Fruit fly (Drosophila melanogaster) whole organism, embryonic: ENCODE measurements around the gene Mpcp2.
A peak's percentile ranks its signal among the peaks of the same experiment; 100 is the strongest.

ENCODE experiments used
- CG11456 ChIP-seq: fragments of 200-800 bp; sonication (Bioruptor generic); IDR thresholded peaks from 3 replicates; pipeline ENCODE4 v1.3.6; 2022; ENCODE audit warnings: missing biosample characterization, missing genetic modification characterization
- CG11723 ChIP-seq: fragments of 200-800 bp; sonication (Bioruptor generic); optimal IDR thresholded peaks from 2 replicates; lab custom pipeline; 2017; ENCODE audit warnings: missing biosample characterization, mild to moderate bottlenecking, missing genetic modification characterization
- CG14441 ChIP-seq: fragments of 200-800 bp; sonication (Bioruptor generic); IDR thresholded peaks from 2 replicates; pipeline ENCODE4 v1.3.6; 2022; ENCODE audit warnings: missing biosample characterization, missing genetic modification characterization
- CG15269 ChIP-seq: fragments of 200-800 bp; sonication (Bioruptor generic); optimal IDR thresholded peaks from 2 replicates; lab custom pipeline; 2018; ENCODE audit warnings: missing biosample characterization, mild to moderate bottlenecking, missing genetic modification characterization, moderate library complexity
- CG17186 ChIP-seq: fragments of 200-800 bp; sonication (Bioruptor generic); optimal IDR thresholded peaks from 3 replicates; lab custom pipeline; 2017; ENCODE audit warnings: missing biosample characterization, missing genetic modification reagents, missing genetic modification characterization
- CG34376 ChIP-seq: fragments of 200-800 bp; sonication (Bioruptor generic); optimal IDR thresholded peaks from 2 replicates; lab custom pipeline; 2018; ENCODE audit warnings: missing biosample characterization, mild to moderate bottlenecking, missing genetic modification characterization
- CG34422 ChIP-seq: fragments of 200-800 bp; sonication (Bioruptor generic); IDR thresholded peaks from 3 replicates; pipeline ENCODE4 v1.3.6; 2022; ENCODE audit warnings: missing biosample characterization, missing genetic modification characterization
- CG3726 ChIP-seq: fragments of 200-800 bp; sonication (Bioruptor generic); IDR thresholded peaks from 3 replicates; pipeline ENCODE4, ENCODE4 v1.3.6; 2022; ENCODE audit warnings: missing biosample characterization, missing genetic modification characterization
- CG5953 ChIP-seq: fragments of 200-800 bp; sonication (Bioruptor generic); IDR thresholded peaks from 2 replicates; pipeline ENCODE4 v1.3.6; 2022; ENCODE audit warnings: missing biosample characterization, missing genetic modification characterization
- CG6175 ChIP-seq: fragments of 200-800 bp; sonication (Bioruptor generic); IDR thresholded peaks from 3 replicates; pipeline ENCODE4 v1.3.6; 2022; ENCODE audit warnings: missing biosample characterization, missing genetic modification characterization
- CG6254 ChIP-seq: fragments of 200-800 bp; sonication (Bioruptor generic); optimal IDR thresholded peaks from 3 replicates; lab custom pipeline; 2017; ENCODE audit warnings: mild to moderate bottlenecking, missing biosample characterization, missing genetic modification reagents, missing genetic modification characterization
- CG7963 ChIP-seq: fragments of 200-800 bp; sonication (Bioruptor generic); IDR thresholded peaks from 3 replicates; pipeline ENCODE4 v1.3.6; 2022; ENCODE audit warnings: missing biosample characterization, missing genetic modification characterization; ENCODE audit not compliant: partially characterized antibody
- CG8290 ChIP-seq, 3 experiments: fragments of 200-800 bp; sonication (Bioruptor generic); optimal IDR thresholded peaks; 2 replicates each; lab custom pipeline; 2016 to 2019; ENCODE audit warnings: missing biosample characterization in 3 of 3, missing genetic modification characterization in 3 of 3, mild to moderate bottlenecking in 2 of 3, moderate library complexity in 1 of 3
- CG8765 ChIP-seq: fragments of 200-800 bp; sonication (Bioruptor generic); IDR thresholded peaks from 2 replicates; pipeline ENCODE4 v1.3.6; 2022; ENCODE audit warnings: missing biosample characterization, missing genetic modification characterization
- Dbx ChIP-seq: fragments of 200-800 bp; sonication (Bioruptor generic); IDR thresholded peaks from 3 replicates; pipeline ENCODE4 v1.3.6; 2022; ENCODE audit warnings: missing biosample characterization, missing genetic modification characterization
- Dll ChIP-seq: fragments of 200-800 bp; sonication (Bioruptor generic); IDR thresholded peaks from 4 replicates; pipeline ENCODE4 v1.3.6; 2022; ENCODE audit warnings: missing biosample characterization, missing genetic modification characterization; ENCODE audit not compliant: partially characterized antibody
- Drgx ChIP-seq: fragments of 200-800 bp; sonication (Bioruptor generic); IDR thresholded peaks from 2 replicates; pipeline ENCODE4 v1.3.6; 2022; ENCODE audit warnings: missing biosample characterization, missing genetic modification characterization
- ERR ChIP-seq: fragments of 200-800 bp; sonication (Bioruptor generic); optimal IDR thresholded peaks from 2 replicates; lab custom pipeline; 2016; ENCODE audit warnings: missing biosample characterization, missing genetic modification characterization
- GATAe ChIP-seq: fragments of 200-800 bp; sonication (Bioruptor generic); conservative IDR thresholded peaks from 2 replicates; pipeline ENCODE4 v1.3.6; 2022; ENCODE audit warnings: missing biosample characterization, missing genetic modification characterization
- HmgZ ChIP-seq: fragments of 200-800 bp; sonication (Bioruptor generic); optimal IDR thresholded peaks from 2 replicates; lab custom pipeline; 2018; ENCODE audit warnings: missing biosample characterization, mild to moderate bottlenecking, missing genetic modification characterization
- Hmx ChIP-seq: fragments of 200-800 bp; sonication (Bioruptor generic); optimal IDR thresholded peaks from 2 replicates; lab custom pipeline; 2016; ENCODE audit warnings: missing biosample characterization, missing genetic modification characterization
- Lim3 ChIP-seq: fragments of 200-800 bp; sonication (Bioruptor generic); IDR thresholded peaks from 2 replicates; pipeline ENCODE4 v1.3.6; 2022; ENCODE audit warnings: missing biosample characterization, missing genetic modification characterization
- Opbp ChIP-seq: fragments of 200-800 bp; sonication (Bioruptor generic); IDR thresholded peaks from 3 replicates; pipeline ENCODE4 v1.3.6; 2022; ENCODE audit warnings: missing biosample characterization, missing genetic modification characterization; ENCODE audit not compliant: partially characterized antibody
- Sin3A ChIP-seq: fragments of >200 bp; optimal IDR thresholded peaks from 2 replicates; lab custom pipeline; 2018
- ac ChIP-seq: fragments of 200-800 bp; sonication (Bioruptor generic); optimal IDR thresholded peaks from 3 replicates; lab custom pipeline; 2017; ENCODE audit warnings: missing biosample characterization, mild to moderate bottlenecking, missing genetic modification characterization
- ash1 ChIP-seq: fragments of 200-800 bp; sonication (Bioruptor generic); optimal IDR thresholded peaks from 2 replicates; lab custom pipeline; 2018; ENCODE audit warnings: missing biosample characterization, mild to moderate bottlenecking, missing genetic modification characterization
- bowl ChIP-seq: fragments of 200-800 bp; sonication (Bioruptor generic); IDR thresholded peaks from 2 replicates; pipeline ENCODE4 v1.3.6; 2022; ENCODE audit warnings: missing biosample characterization, missing genetic modification characterization
- bsh ChIP-seq, 2 experiments: fragments of 200-800 bp; sonication (Bioruptor generic); optimal IDR thresholded peaks; 2 replicates each; lab custom pipeline; 2017 to 2018; ENCODE audit warnings: mild to moderate bottlenecking in 2 of 2, missing biosample characterization in 2 of 2, missing genetic modification characterization in 2 of 2, moderate library complexity in 1 of 2
- crol ChIP-seq: fragments of 200-800 bp; sonication (Bioruptor generic); IDR thresholded peaks from 2 replicates; pipeline ENCODE4 v1.3.6; 2022; ENCODE audit warnings: missing biosample characterization, missing genetic modification characterization
- exex ChIP-seq: fragments of 200-800 bp; sonication (Bioruptor generic); optimal IDR thresholded peaks from 4 replicates; lab custom pipeline; 2018; ENCODE audit warnings: missing biosample characterization, mild to moderate bottlenecking, missing genetic modification characterization, moderate library complexity
- hkb ChIP-seq, 2 experiments: fragments of 200-800 bp in 1 of 2; fragments of >200 bp in 1 of 2; sonication (Bioruptor generic) in 1 of 2; IDR thresholded peaks in 1 of 2; optimal IDR thresholded peaks in 1 of 2; 2 replicates each; pipeline versions ENCODE4 v1.3.6 to Lab custom; 2017 to 2022; ENCODE audit warnings: missing biosample characterization in 1 of 2, missing genetic modification characterization in 1 of 2
- kay ChIP-seq: fragments of 200-800 bp; sonication (Bioruptor generic); optimal IDR thresholded peaks from 2 replicates; lab custom pipeline; 2016; ENCODE audit warnings: missing biosample characterization, missing genetic modification characterization
- mirr ChIP-seq: fragments of 200-800 bp; sonication (Bioruptor generic); optimal IDR thresholded peaks from 3 replicates; lab custom pipeline; 2018; ENCODE audit warnings: missing biosample characterization, mild to moderate bottlenecking, missing genetic modification characterization
- oc ChIP-seq: fragments of 200-800 bp; sonication (Bioruptor generic); optimal IDR thresholded peaks from 2 replicates; lab custom pipeline; 2018; ENCODE audit warnings: missing biosample characterization, mild to moderate bottlenecking, missing genetic modification characterization, moderate library complexity
- repo ChIP-seq: fragments of 200-800 bp; sonication (Bioruptor generic); optimal IDR thresholded peaks from 2 replicates; lab custom pipeline; 2016; ENCODE audit warnings: missing biosample characterization, missing genetic modification characterization
- rib ChIP-seq: fragments of 200-800 bp; sonication (Bioruptor generic); IDR thresholded peaks from 2 replicates; pipeline ENCODE4 v1.3.6; 2022; ENCODE audit warnings: missing biosample characterization, missing genetic modification characterization
- sisA ChIP-seq: fragments of 200-800 bp; sonication (Bioruptor generic); IDR thresholded peaks from 2 replicates; pipeline ENCODE4 v1.3.6; 2022; ENCODE audit warnings: missing biosample characterization, missing genetic modification characterization
- sr ChIP-seq: fragments of 200-800 bp; sonication (Bioruptor generic); IDR thresholded peaks from 3 replicates; pipeline ENCODE4 v1.3.6; 2022; ENCODE audit warnings: missing biosample characterization, missing genetic modification characterization
- sug ChIP-seq: fragments of 200-800 bp; optimal IDR thresholded peaks from 2 replicates; lab custom pipeline; 2019; ENCODE audit warnings: missing biosample characterization, mild to moderate bottlenecking, missing genetic modification characterization, moderate library complexity
- tio ChIP-seq: fragments of 200-800 bp; sonication (Bioruptor generic); optimal IDR thresholded peaks from 2 replicates; lab custom pipeline; 2017; ENCODE audit warnings: missing biosample characterization, missing genetic modification characterization, inconsistent platforms
- toy ChIP-seq: fragments of 200-800 bp; sonication (Bioruptor generic); IDR thresholded peaks from 2 replicates; pipeline ENCODE4 v1.3.6; 2022; ENCODE audit warnings: missing biosample characterization, missing genetic modification characterization
- zfh2 ChIP-seq: fragments of 200-800 bp; sonication (Bioruptor generic); optimal IDR thresholded peaks from 2 replicates; lab custom pipeline; 2016; ENCODE audit warnings: missing biosample characterization, missing genetic modification characterization

The Mpcp2 gene

dm6 chr3L:14509981-14510380 lies 27.5 kb upstream of the Mpcp2 start (continued):
- TF ChIP-seq CG17186 (GFP tag; lab: Kevin White, UChicago) (no peak), CG6254 (GFP tag; lab: Kevin White, UChicago) (no peak), bsh (GFP tag; optimal IDR thresholded peaks at IDR 0.05; lab: Kevin White, UChicago) (no peak), CG11456 (GFP tag; lab: Robert Waterston, UW) (no peak), Dll (GFP tag; lab: Robert Waterston, UW) (no peak), zfh2 (GFP tag; lab: Kevin White, UChicago) (no peak), Lim3 (GFP tag; lab: Robert Waterston, UW) (no peak), sr (GFP tag; lab: Robert Waterston, UW) (no peak), Sin3A (lab: Kevin White, UChicago) (no peak), repo (GFP tag; lab: Kevin White, UChicago) (no peak), GATAe (GFP tag; lab: Robert Waterston, UW) (peak; percentile 92), rib (GFP tag; lab: Robert Waterston, UW) (peak; percentile 30; the same call in 1 of the 2 replicates), toy (no peak), hkb (optimal IDR thresholded peaks at IDR 0.05; lab: Kevin White, UChicago) (no peak), hkb (GFP tag; IDR thresholded peaks at IDR 0.05; lab: Robert Waterston, UW) (no peak), crol (GFP tag; lab: Robert Waterston, UW) (peak; percentile 77), CG8765 (GFP tag; lab: Robert Waterston, UW) (no peak), CG5953 (GFP tag; lab: Robert Waterston, UW) (no peak), bowl (GFP tag; lab: Robert Waterston, UW) (no peak), CG34422 (GFP tag; lab: Robert Waterston, UW) (no peak), CG7963 (GFP tag; lab: Robert Waterston, UW) (no peak), kay (GFP tag; lab: Kevin White, UChicago) (no peak), ash1 (GFP tag; lab: Kevin White, UChicago) (no peak), HmgZ (tag; lab: Kevin White, UChicago) (peak; percentile 41), ac (GFP tag; lab: Kevin White, UChicago) (no peak), Drgx (GFP tag; lab: Robert Waterston, UW) (no peak), CG15269 (no peak), Opbp (GFP tag; lab: Robert Waterston, UW) (no peak), CG34376 (peak; percentile 3), mirr (GFP tag; lab: Kevin White, UChicago) (peak; percentile 87), CG3726 (GFP tag; lab: Robert Waterston, UW) (0 out of 3 replicates have a peak, but pooled peaks have one; percentile 11), CG6175 (GFP tag; lab: Robert Waterston, UW) (no peak), ERR (GFP tag; lab: Kevin White, UChicago) (no peak), Dbx (GFP tag; lab: Robert Waterston, UW) (no peak), exex (tag; lab: Kevin White, UChicago) (peak; percentile 87), CG11723 (GFP tag; lab: Kevin White, UChicago) (no peak), sisA (no peak), CG8290 (GFP tag; optimal IDR thresholded peaks at IDR 0.05; lab: Kevin White, UChicago) (no peak), CG8290 (tag; optimal IDR thresholded peaks at IDR 0.05; lab: Kevin White, UChicago) (no peak), CG14441 (0 out of 2 replicates have a peak, but pooled peaks have one; percentile 13), oc (tag; lab: Kevin White, UChicago) (no peak), Hmx (GFP tag; lab: Kevin White, UChicago) (no peak), sug (tag; lab: Kevin White, UChicago) (peak; percentile 61), tio (GFP tag; lab: Kevin White, UChicago) (no peak)
